Fruit fly (Drosophila melanogaster): Measurements from ENCODE around the gene CG33703.

DNA sequence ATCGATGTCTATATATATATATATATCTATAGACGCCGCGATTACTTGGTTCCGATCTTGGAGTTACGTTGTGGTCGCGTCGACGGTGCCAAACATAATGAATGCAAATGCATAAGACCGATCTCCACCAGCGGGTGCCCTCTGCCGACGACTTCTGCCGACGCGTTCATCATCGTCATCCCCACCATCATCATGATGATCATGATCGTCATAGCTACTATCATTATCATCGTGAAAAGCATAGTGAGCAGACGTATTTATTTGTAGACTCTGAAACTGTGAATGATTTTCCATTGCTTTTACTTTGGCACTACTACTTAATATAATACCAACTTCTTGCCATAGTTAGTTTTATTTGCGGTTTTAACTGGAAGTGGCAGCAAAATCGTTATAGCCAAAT lies 20.3 kb downstream of the CG33703 start, which contains the start of gene CG32037:
- TF ChIP-seq h (optimal IDR thresholded peaks at IDR 0.05): no peak
- no peak for TF ChIP-seq insv (optimal IDR thresholded peaks at IDR 0.05)
- TF ChIP-seq Myc (optimal IDR thresholded peaks at IDR 0.05): no peak
- TF ChIP-seq Sin3A (optimal IDR thresholded peaks at IDR 0.05): no peak
- TF ChIP-seq psq (optimal IDR thresholded peaks at IDR 0.05): no peak
- TF ChIP-seq ttk (optimal IDR thresholded peaks at IDR 0.05): no peak
